Fruit fly (Drosophila melanogaster) whole organism, embryonic: ENCODE results near the gene CG44088.

Source experiments
- Ada2b ChIP-seq: fragments of 200-800 bp; sonication (Bioruptor generic); IDR thresholded peaks from 2 replicates; pipeline ENCODE4 v1.3.6; 2022; ENCODE audit warnings: missing biosample characterization, missing genetic modification characterization
- Adf1 ChIP-seq: fragments of 200-800 bp; sonication (Bioruptor generic); IDR thresholded peaks from 2 replicates; pipeline ENCODE4 v1.3.6; 2022; ENCODE audit warnings: missing biosample characterization, missing genetic modification characterization
- CG10462 ChIP-seq: fragments of 200-800 bp; sonication (Bioruptor generic); optimal IDR thresholded peaks from 2 replicates; lab custom pipeline; 2016; ENCODE audit warnings: missing biosample characterization, missing genetic modification characterization
- CG11093 ChIP-seq: fragments of 200-800 bp; sonication (Bioruptor generic); IDR thresholded peaks from 3 replicates; pipeline ENCODE4 v1.3.6; 2022; ENCODE audit warnings: missing biosample characterization, missing genetic modification characterization
- CG11695 ChIP-seq: fragments of 200-800 bp; sonication (Bioruptor generic); IDR thresholded peaks from 3 replicates; pipeline ENCODE4 v1.3.6; 2022; ENCODE audit warnings: missing biosample characterization, missing genetic modification characterization
- CG11696 ChIP-seq: fragments of 200-800 bp; sonication (Bioruptor generic); IDR thresholded peaks from 2 replicates; pipeline ENCODE4 v1.3.6; 2022; ENCODE audit warnings: missing biosample characterization, missing genetic modification characterization
- CG11723 ChIP-seq: fragments of 200-800 bp; sonication (Bioruptor generic); optimal IDR thresholded peaks from 2 replicates; lab custom pipeline; 2017; ENCODE audit warnings: missing biosample characterization, mild to moderate bottlenecking, missing genetic modification characterization
- CG12071 ChIP-seq: fragments of 200-800 bp; sonication (Bioruptor generic); optimal IDR thresholded peaks from 3 replicates; lab custom pipeline; 2018; ENCODE audit warnings: missing biosample characterization, mild to moderate bottlenecking, missing genetic modification characterization
- CG1233 ChIP-seq: fragments of 200-800 bp; sonication (Bioruptor generic); optimal IDR thresholded peaks from 4 replicates; lab custom pipeline; 2018; ENCODE audit warnings: missing biosample characterization, mild to moderate bottlenecking, missing genetic modification characterization
- CG13296 ChIP-seq: fragments of 200-800 bp; sonication (Bioruptor generic); optimal IDR thresholded peaks from 3 replicates; lab custom pipeline; 2018; ENCODE audit warnings: missing biosample characterization, mild to moderate bottlenecking, missing genetic modification characterization
- CG13775 ChIP-seq: fragments of 200-800 bp; sonication (Bioruptor generic); optimal IDR thresholded peaks from 3 replicates; lab custom pipeline; 2017; ENCODE audit warnings: missing biosample characterization, mild to moderate bottlenecking, missing genetic modification characterization
- CG17186 ChIP-seq: fragments of 200-800 bp; sonication (Bioruptor generic); optimal IDR thresholded peaks from 3 replicates; lab custom pipeline; 2017; ENCODE audit warnings: missing biosample characterization, missing genetic modification reagents, missing genetic modification characterization
- CG17385 ChIP-seq: fragments of 200-800 bp; sonication (Bioruptor generic); optimal IDR thresholded peaks from 3 replicates; lab custom pipeline; 2018; ENCODE audit warnings: missing biosample characterization, mild to moderate bottlenecking, missing genetic modification characterization
- CG17612 ChIP-seq: fragments of 200-800 bp; sonication (Bioruptor generic); IDR thresholded peaks from 2 replicates; pipeline ENCODE4 v1.3.6; 2022; ENCODE audit warnings: missing biosample characterization, missing genetic modification characterization
- CG2120 ChIP-seq: fragments of 200-800 bp; sonication (Bioruptor generic); optimal IDR thresholded peaks from 3 replicates; lab custom pipeline; 2016; ENCODE audit warnings: missing biosample characterization, missing genetic modification characterization
- CG34376 ChIP-seq: fragments of 200-800 bp; sonication (Bioruptor generic); optimal IDR thresholded peaks from 2 replicates; lab custom pipeline; 2018; ENCODE audit warnings: missing biosample characterization, mild to moderate bottlenecking, missing genetic modification characterization
- CG3726 ChIP-seq: fragments of 200-800 bp; sonication (Bioruptor generic); IDR thresholded peaks from 3 replicates; pipeline ENCODE4, ENCODE4 v1.3.6; 2022; ENCODE audit warnings: missing biosample characterization, missing genetic modification characterization
- CG4282 ChIP-seq: fragments of 200-800 bp; sonication (Bioruptor generic); optimal IDR thresholded peaks from 2 replicates; lab custom pipeline; 2016; ENCODE audit warnings: missing biosample characterization, missing genetic modification characterization
- CG4707 ChIP-seq: fragments of 200-800 bp; sonication (Bioruptor generic); optimal IDR thresholded peaks from 2 replicates; lab custom pipeline; 2018; ENCODE audit warnings: missing biosample characterization, mild to moderate bottlenecking, missing genetic modification characterization, moderate library complexity
- CG4820 ChIP-seq: fragments of 200-800 bp; sonication (Bioruptor generic); optimal IDR thresholded peaks from 3 replicates; lab custom pipeline; 2016; ENCODE audit warnings: missing biosample characterization, missing genetic modification characterization
- CG6813 ChIP-seq: fragments of 200-800 bp; sonication (Bioruptor generic); optimal IDR thresholded peaks from 2 replicates; lab custom pipeline; 2017; ENCODE audit warnings: missing biosample characterization, missing genetic modification characterization, mild to moderate bottlenecking, moderate library complexity, missing genetic modification reagents
- CG7357 ChIP-seq: fragments of 200-800 bp; sonication (Bioruptor generic); IDR thresholded peaks from 3 replicates; pipeline ENCODE4 v1.3.6; 2022; ENCODE audit warnings: missing biosample characterization, missing genetic modification characterization
- CG8281 ChIP-seq: fragments of 200-800 bp; sonication (Bioruptor generic); optimal IDR thresholded peaks from 2 replicates; lab custom pipeline; 2018; ENCODE audit warnings: missing biosample characterization, mild to moderate bottlenecking, missing genetic modification characterization, moderate library complexity
- CHES-1-like ChIP-seq: fragments of 200-800 bp; sonication (Bioruptor generic); optimal IDR thresholded peaks from 2 replicates; lab custom pipeline; 2016; ENCODE audit warnings: missing biosample characterization, missing genetic modification characterization
- Dp ChIP-seq: fragments of 200-800 bp; sonication (Bioruptor generic); optimal IDR thresholded peaks from 2 replicates; lab custom pipeline; 2018; ENCODE audit warnings: missing biosample characterization, mild to moderate bottlenecking, missing genetic modification characterization, moderate library complexity
- HLHmδ ChIP-seq: fragments of 200-800 bp; sonication (Bioruptor generic); optimal IDR thresholded peaks from 2 replicates; lab custom pipeline; 2018; ENCODE audit warnings: missing biosample characterization, mild to moderate bottlenecking, missing genetic modification characterization, moderate library complexity
- Hr3 ChIP-seq: fragments of 200-800 bp; sonication (Bioruptor generic); optimal IDR thresholded peaks from 3 replicates; lab custom pipeline; 2016; ENCODE audit warnings: missing biosample characterization, missing genetic modification characterization
- Hr39 ChIP-seq: fragments of >200 bp; optimal IDR thresholded peaks from 2 replicates; lab custom pipeline; 2017
- Jarid2 ChIP-seq: fragments of 200-800 bp; sonication (Bioruptor generic); optimal IDR thresholded peaks from 3 replicates; lab custom pipeline; 2017; ENCODE audit warnings: mild to moderate bottlenecking, missing biosample characterization, missing genetic modification reagents, missing genetic modification characterization
- Meics ChIP-seq: fragments of 200-800 bp; sonication (Bioruptor generic); optimal IDR thresholded peaks from 2 replicates; lab custom pipeline; 2017; ENCODE audit warnings: missing biosample characterization, mild to moderate bottlenecking, missing genetic modification characterization
- Sox100B ChIP-seq: fragments of 200-800 bp; sonication (Bioruptor generic); optimal IDR thresholded peaks from 3 replicates; lab custom pipeline; 2018; ENCODE audit warnings: missing biosample characterization, mild to moderate bottlenecking, missing genetic modification characterization
- Sry-β ChIP-seq: fragments of 200-800 bp; sonication (Bioruptor generic); optimal IDR thresholded peaks from 2 replicates; lab custom pipeline; 2018; ENCODE audit warnings: missing biosample characterization, mild to moderate bottlenecking, missing genetic modification characterization, moderate library complexity
- Stat92E ChIP-seq, 3 experiments: fragments of >200 bp in 2 of 3; fragments of 200-800 bp in 1 of 3; sonication (Bioruptor generic) in 1 of 3; optimal IDR thresholded peaks; 2 replicates each; lab custom pipeline; 2017 to 2019; ENCODE audit warnings: missing biosample characterization in 3 of 3, missing genetic modification characterization in 3 of 3, mild to moderate bottlenecking in 1 of 3, moderate library complexity in 1 of 3
- Trl ChIP-seq, 3 experiments: fragments of >200 bp in 2 of 3; fragments of 200-800 bp in 1 of 3; sonication (Bioruptor generic) in 1 of 3; optimal IDR thresholded peaks; 2 replicates in 1 of 3; 3 replicates in 2 of 3; lab custom pipeline; 2016 to 2017; ENCODE audit warnings: missing biosample characterization in 1 of 3, missing genetic modification characterization in 1 of 3
- ap ChIP-seq: fragments of 200-800 bp; sonication (Bioruptor generic); IDR thresholded peaks from 2 replicates; pipeline ENCODE4 v1.3.6; 2022; ENCODE audit warnings: missing biosample characterization, missing genetic modification characterization
- bbx ChIP-seq: fragments of 200-800 bp; sonication (Bioruptor generic); IDR thresholded peaks from 2 replicates; pipeline ENCODE4 v1.3.6; 2022; ENCODE audit warnings: missing biosample characterization, missing genetic modification characterization; ENCODE audit not compliant: partially characterized antibody
- caup ChIP-seq: fragments of 200-800 bp; sonication (Bioruptor generic); optimal IDR thresholded peaks from 3 replicates; lab custom pipeline; 2017; ENCODE audit warnings: missing biosample characterization, mild to moderate bottlenecking, missing genetic modification characterization, moderate library complexity; ENCODE audit not compliant: severe bottlenecking
- cg ChIP-seq: fragments of 200-800 bp; sonication (Bioruptor generic); optimal IDR thresholded peaks from 3 replicates; lab custom pipeline; 2019; ENCODE audit warnings: missing biosample characterization, mild to moderate bottlenecking, missing genetic modification characterization, moderate library complexity
- crp ChIP-seq, 2 experiments: fragments of 200-800 bp; sonication (Bioruptor generic); optimal IDR thresholded peaks; 2 replicates in 1 of 2; 3 replicates in 1 of 2; lab custom pipeline; 2017; ENCODE audit warnings: missing biosample characterization in 2 of 2, missing genetic modification characterization in 2 of 2, mild to moderate bottlenecking in 1 of 2, moderate library complexity in 1 of 2
- da ChIP-seq: fragments of 200-800 bp; sonication (Bioruptor generic); optimal IDR thresholded peaks from 2 replicates; lab custom pipeline; 2016; ENCODE audit warnings: missing biosample characterization, missing genetic modification characterization
- fru ChIP-seq: fragments of >200 bp; optimal IDR thresholded peaks from 2 replicates; lab custom pipeline; 2017
- lov ChIP-seq, 2 experiments: fragments of 200-800 bp in 1 of 2; fragments of >200 bp in 1 of 2; sonication (Bioruptor generic) in 1 of 2; IDR thresholded peaks in 1 of 2; optimal IDR thresholded peaks in 1 of 2; 2 replicates in 1 of 2; 3 replicates in 1 of 2; pipeline versions ENCODE4 v1.3.6 to Lab custom; 2017 to 2022; ENCODE audit warnings: missing biosample characterization in 1 of 2, missing genetic modification characterization in 1 of 2
- maf-S ChIP-seq: fragments of 200-800 bp; sonication (Bioruptor generic); optimal IDR thresholded peaks from 2 replicates; lab custom pipeline; 2016; ENCODE audit warnings: missing biosample characterization, missing genetic modification characterization
- phol ChIP-seq: fragments of 200-800 bp; sonication (Bioruptor generic); optimal IDR thresholded peaks from 3 replicates; lab custom pipeline; 2018; ENCODE audit warnings: missing biosample characterization, mild to moderate bottlenecking, missing genetic modification characterization, moderate library complexity
- salm ChIP-seq: fragments of 200-800 bp; sonication (Bioruptor generic); optimal IDR thresholded peaks from 2 replicates; lab custom pipeline; 2018; ENCODE audit warnings: missing biosample characterization, mild to moderate bottlenecking, missing genetic modification characterization
- sima ChIP-seq: fragments of 200-800 bp; sonication (Bioruptor generic); optimal IDR thresholded peaks from 2 replicates; lab custom pipeline; 2016; ENCODE audit warnings: missing biosample characterization, missing genetic modification characterization
- slou ChIP-seq: fragments of 200-800 bp; sonication (Bioruptor generic); optimal IDR thresholded peaks from 3 replicates; lab custom pipeline; 2016; ENCODE audit warnings: missing biosample characterization, missing genetic modification characterization
- so ChIP-seq: fragments of 200-800 bp; sonication (Bioruptor generic); IDR thresholded peaks from 3 replicates; pipeline ENCODE4 v1.3.6; 2022; ENCODE audit warnings: missing biosample characterization, missing genetic modification characterization
- sr ChIP-seq: fragments of 200-800 bp; sonication (Bioruptor generic); IDR thresholded peaks from 3 replicates; pipeline ENCODE4 v1.3.6; 2022; ENCODE audit warnings: missing biosample characterization, missing genetic modification characterization
- yki ChIP-seq: fragments of >200 bp; optimal IDR thresholded peaks from 3 replicates; lab custom pipeline; 2018

The CG44088 gene

dm6 chr3R:4809944-4810653 lies 35.2 kb upstream of the CG44088 start (continued):
- TF ChIP-seq HLHmδ (GFP tag; lab: Kevin White, UChicago) (peak; percentile 23), lov (optimal IDR thresholded peaks at IDR 0.05; lab: Kevin White, UChicago) (no peak), lov (GFP tag; IDR thresholded peaks at IDR 0.05; lab: Robert Waterston, UW) (no peak), CG7357 (GFP tag; lab: Robert Waterston, UW) (no peak), ap (GFP tag; lab: Robert Waterston, UW) (no peak), bbx (peak; percentile 24; the same call in 1 of the 2 replicates), CG1233 (no peak), CHES-1-like (GFP tag; lab: Kevin White, UChicago) (no peak), cg (peak; percentile 93), CG11093 (GFP tag; lab: Robert Waterston, UW) (no peak), sima (GFP tag; lab: Kevin White, UChicago) (no peak), da (GFP tag; lab: Kevin White, UChicago) (no peak), CG11695 (GFP tag; lab: Robert Waterston, UW) (no peak), CG12071 (GFP tag; lab: Kevin White, UChicago) (no peak), caup (GFP tag; lab: Kevin White, UChicago) (no peak), Jarid2 (GFP tag; lab: Kevin White, UChicago) (no peak), CG13775 (GFP tag; lab: Kevin White, UChicago) (no peak), phol (tag; lab: Kevin White, UChicago) (no peak), CG11723 (no peak), CG17385 (GFP tag; lab: Kevin White, UChicago) (peak; percentile 30), Dp (GFP tag; lab: Kevin White, UChicago) (no peak), salm (tag; lab: Kevin White, UChicago) (no peak), yki (lab: Kevin White, UChicago) (no peak), crp (GFP tag; optimal IDR thresholded peaks at IDR 0.05; lab: Kevin White, UChicago) (peak in 1 of 2 experiments; percentile 20), Adf1 (GFP tag; lab: Robert Waterston, UW) (peak; percentile 25; the same call in 1 of the 2 replicates), Trl (optimal IDR thresholded peaks at IDR 0.05; lab: Kevin White, UChicago) (peak; percentile 26 to 48), Trl (GFP tag; optimal IDR thresholded peaks at IDR 0.05; lab: Kevin White, UChicago) (no peak), sr (GFP tag; lab: Robert Waterston, UW) (no peak), CG3726 (GFP tag; lab: Robert Waterston, UW) (no peak), maf-S (GFP tag; lab: Kevin White, UChicago) (no peak), slou (GFP tag; lab: Kevin White, UChicago) (no peak), Ada2b (GFP tag; lab: Robert Waterston, UW) (no peak), Hr3 (GFP tag; lab: Kevin White, UChicago) (no peak), Meics (GFP tag; lab: Kevin White, UChicago) (no peak), Hr39 (no peak), Stat92E (GFP tag; optimal IDR thresholded peaks at IDR 0.05; lab: Kevin White, UChicago) (no peak), CG6813 (GFP tag; lab: Kevin White, UChicago) (no peak), CG4282 (GFP tag; lab: Kevin White, UChicago) (no peak), CG11696 (GFP tag; lab: Robert Waterston, UW) (no peak), CG4820 (peak; percentile 28), Sox100B (no peak), so (no peak), CG13296 (GFP tag; lab: Kevin White, UChicago) (peak; percentile 3), CG8281 (tag; lab: Kevin White, UChicago) (no peak), fru (lab: Kevin White, UChicago) (no peak), CG17612 (GFP tag; lab: Robert Waterston, UW) (no peak), CG34376 (GFP tag; lab: Kevin White, UChicago) (no peak), CG2120 (GFP tag; lab: Kevin White, UChicago) (no peak), CG4707 (GFP tag; lab: Kevin White, UChicago) (no peak), CG10462 (GFP tag; lab: Kevin White, UChicago) (no peak), Sry-β (no peak), CG17186 (GFP tag; lab: Kevin White, UChicago) (no peak)
